Fruit fly (Drosophila melanogaster) S2 (cell line): Measurements from ENCODE around the gene CG3918.
"Not testable (repeated sequence)": the region's sequence is repeated elsewhere in the genome, so short reads cannot be mapped to it uniquely, and the experiment has no call there.

ENCODE experiments used
- CG8478 ChIP-seq: fragments of >200 bp; optimal IDR thresholded peaks from 2 replicates; lab custom pipeline; 2018
- CTCF ChIP-seq, 2 experiments: fragments of >200 bp; optimal IDR thresholded peaks; 2 replicates each; lab custom pipeline; 2018

DNA sequence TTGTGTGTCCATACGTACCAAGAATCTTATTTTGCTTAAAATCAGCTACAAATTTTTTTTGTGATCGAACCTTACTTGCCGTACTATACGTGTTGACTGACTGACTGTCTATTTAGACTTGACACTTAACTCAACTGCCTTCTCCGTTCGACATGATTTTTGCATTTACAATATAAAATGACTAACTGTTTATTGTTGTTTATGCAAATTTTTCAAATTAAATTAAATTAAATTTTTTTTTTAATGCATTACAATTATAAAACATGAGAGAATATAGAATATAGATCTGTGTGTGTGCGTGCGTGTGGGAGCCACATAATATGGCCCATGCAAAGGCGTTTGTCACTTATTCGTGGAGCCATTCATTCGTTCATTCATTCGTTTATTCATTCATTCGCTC lies 47.4 kb upstream of the CG3918 start, which contains the start of gene CG33666:
- not testable (repeated sequence) for TF ChIP-seq CTCF (optimal IDR thresholded peaks at IDR 0.05; lab: Kevin White, UChicago); CG8478 (lab: Kevin White, UChicago)
